Fruit fly (Drosophila melanogaster): ENCODE results near the gene CG45101.

DNA sequence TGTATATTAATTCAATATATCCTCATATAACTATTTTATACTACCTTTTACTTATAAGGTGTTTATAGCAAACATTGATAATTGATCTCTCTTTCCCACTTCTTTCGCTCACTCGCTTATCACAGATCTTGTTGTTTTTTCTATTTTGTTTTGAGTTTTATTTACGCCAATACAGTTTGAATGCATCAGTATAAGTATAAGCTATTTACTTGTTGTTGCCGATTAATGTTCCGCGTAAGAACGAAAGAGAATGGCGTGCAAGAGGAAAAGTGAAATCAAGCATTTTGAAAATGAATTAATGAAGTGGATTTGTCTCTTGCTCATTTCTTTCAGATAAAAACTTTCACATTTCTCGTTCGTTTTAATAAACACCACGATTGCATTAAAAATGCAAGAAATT lies 18.8 kb downstream of the CG45101 start:
- TF ChIP-seq Lpt (GFP tag; optimal IDR thresholded peaks at IDR 0.05) (no peak), CG34406 (GFP tag; optimal IDR thresholded peaks at IDR 0.05) (no peak), Eip93F (GFP tag; optimal IDR thresholded peaks at IDR 0.05) (no peak), CG11902 (GFP tag; optimal IDR thresholded peaks at IDR 0.05) (no peak), Sox15 (GFP tag; optimal IDR thresholded peaks at IDR 0.05) (no peak), achi (GFP tag; optimal IDR thresholded peaks at IDR 0.05) (no peak), OdsH (GFP tag; optimal IDR thresholded peaks at IDR 0.05) (no peak), CG32006 (GFP tag; optimal IDR thresholded peaks at IDR 0.05) (no peak), Eip75B (GFP tag; optimal IDR thresholded peaks at IDR 0.05) (no peak), CG6163 (GFP tag; IDR thresholded peaks at IDR 0.05) (no peak), CG3919 (GFP tag; optimal IDR thresholded peaks at IDR 0.05) (no peak)

Measured in whole organism, prepupa.